Fruit fly (Drosophila melanogaster) whole organism: Measurements from ENCODE around the gene CG15286.

ENCODE experiments used
- CG8478 ChIP-seq: fragments of >200 bp; optimal IDR thresholded peaks from 2 replicates; lab custom pipeline; 2018; ENCODE audit warnings: inconsistent platforms
- Dll ChIP-seq: fragments of >200 bp; optimal IDR thresholded peaks from 2 replicates; lab custom pipeline; 2017
- EcR ChIP-seq, 2 experiments: fragments of >200 bp; optimal IDR thresholded peaks; 2 replicates each; lab custom pipeline; 2017; ENCODE audit warnings: missing biosample characterization in 2 of 2, missing genetic modification characterization in 2 of 2, missing genetic modification reagents in 2 of 2
- pan ChIP-seq: fragments of >200 bp; optimal IDR thresholded peaks from 2 replicates; lab custom pipeline; 2017
- psq ChIP-seq: fragments of >200 bp; optimal IDR thresholded peaks from 2 replicates; lab custom pipeline; 2017
- usp ChIP-seq: fragments of >200 bp; optimal IDR thresholded peaks from 2 replicates; lab custom pipeline; 2017; ENCODE audit warnings: missing biosample characterization, missing genetic modification characterization, mixed read lengths

dm6 chr2L:14350587-14350986 lies 12.5 kb downstream of the CG15286 start:
- TF ChIP-seq EcR (GFP tag; optimal IDR thresholded peaks at IDR 0.05; lab: Kevin White, UChicago), result no peak
- TF ChIP-seq psq (lab: Kevin White, UChicago), result no peak
- no peak for TF ChIP-seq pan (lab: Kevin White, UChicago)
- no peak for TF ChIP-seq Dll (lab: Kevin White, UChicago)
- TF ChIP-seq CG8478 (lab: Kevin White, UChicago), result no peak
- TF ChIP-seq usp (GFP tag; lab: Kevin White, UChicago), result no peak
